Fruit fly (Drosophila melanogaster) whole organism, wandering third instar larva: ENCODE data around the gene CG10096.

Experiments used
- Abd-B ChIP-seq: fragments of >200 bp; optimal IDR thresholded peaks from 2 replicates; lab custom pipeline; 2017; ENCODE audit warnings: missing biosample characterization, missing genetic modification characterization
- CG32264 ChIP-seq: fragments of 200-800 bp; sonication (Bioruptor generic); optimal IDR thresholded peaks from 2 replicates; lab custom pipeline; 2016; ENCODE audit warnings: missing biosample characterization, missing genetic modification characterization
- CG9705 ChIP-seq: fragments of 200-800 bp; sonication (Bioruptor generic); optimal IDR thresholded peaks from 2 replicates; lab custom pipeline; 2018; ENCODE audit warnings: missing biosample characterization, mild to moderate bottlenecking, missing genetic modification characterization
- CrebA ChIP-seq: fragments of 200-800 bp; sonication (Bioruptor generic); optimal IDR thresholded peaks from 2 replicates; lab custom pipeline; 2016; ENCODE audit warnings: missing biosample characterization, mild to moderate bottlenecking, missing genetic modification characterization, borderline replicate concordance
- Dfd ChIP-seq: fragments of >200 bp; optimal IDR thresholded peaks from 2 replicates; lab custom pipeline; 2017; ENCODE audit warnings: missing biosample characterization, missing genetic modification characterization
- Dif ChIP-seq: fragments of 200-275, 200-300 bp; sonication (Bioruptor generic); optimal IDR thresholded peaks from 2 replicates; lab custom pipeline; 2018; ENCODE audit warnings: missing biosample characterization, missing genetic modification characterization; ENCODE audit not compliant: partially characterized antibody
- GATAd ChIP-seq: sonication (Bioruptor generic); optimal IDR thresholded peaks from 2 replicates; lab custom pipeline; 2016; ENCODE audit warnings: missing biosample characterization, missing genetic modification characterization
- HLH106 ChIP-seq: fragments of 200-800 bp; optimal IDR thresholded peaks from 3 replicates; lab custom pipeline; 2019; ENCODE audit warnings: missing biosample characterization, mild to moderate bottlenecking, missing genetic modification characterization, moderate library complexity
- Hnf4 ChIP-seq: fragments of 200-800 bp; sonication (Bioruptor generic); optimal IDR thresholded peaks from 2 replicates; lab custom pipeline; 2016; ENCODE audit warnings: missing biosample characterization, mild to moderate bottlenecking, missing genetic modification characterization
- Hr78 ChIP-seq: fragments of >200 bp; optimal IDR thresholded peaks from 2 replicates; lab custom pipeline; 2017; ENCODE audit warnings: missing biosample characterization, missing genetic modification characterization
- Hr83 ChIP-seq: fragments of 200-300 bp; sonication (Bioruptor generic); optimal IDR thresholded peaks from 2 replicates; lab custom pipeline; 2016; ENCODE audit warnings: missing biosample characterization, mild to moderate bottlenecking, missing genetic modification characterization, moderate library complexity; ENCODE audit not compliant: poor library complexity, severe bottlenecking
- Jra ChIP-seq: sonication (Bioruptor generic); optimal IDR thresholded peaks from 2 replicates; lab custom pipeline; 2016; ENCODE audit warnings: missing biosample characterization, missing genetic modification characterization
- Mio ChIP-seq: sonication (Bioruptor generic); optimal IDR thresholded peaks from 2 replicates; lab custom pipeline; 2016; ENCODE audit warnings: missing biosample characterization, missing genetic modification characterization
- Myc ChIP-seq: fragments of >200 bp; optimal IDR thresholded peaks from 2 replicates; lab custom pipeline; 2017
- N ChIP-seq: fragments of >200 bp; optimal IDR thresholded peaks from 2 replicates; lab custom pipeline; 2018; ENCODE audit warnings: missing biosample characterization, missing external identifiers, missing genetic modification characterization
- OdsH ChIP-seq: fragments of 200-800 bp; sonication (Bioruptor generic); optimal IDR thresholded peaks from 2 replicates; lab custom pipeline; 2016; ENCODE audit warnings: missing biosample characterization, mild to moderate bottlenecking, missing genetic modification characterization
- Rel ChIP-seq, 2 experiments: fragments of 200-800 bp; sonication (Bioruptor generic) in 1 of 2; optimal IDR thresholded peaks; 2 replicates in 1 of 2; 3 replicates in 1 of 2; lab custom pipeline; 2016 to 2019; ENCODE audit warnings: mild to moderate bottlenecking in 2 of 2, missing biosample characterization in 2 of 2, missing genetic modification characterization in 2 of 2, moderate library complexity in 1 of 2
- Sp1 ChIP-seq: fragments of 200-800 bp; sonication (Bioruptor generic); optimal IDR thresholded peaks from 3 replicates; lab custom pipeline; 2019; ENCODE audit warnings: missing biosample characterization, mild to moderate bottlenecking, missing genetic modification characterization, moderate library complexity
- Vsx2 ChIP-seq: fragments of 200-300, 225-300 bp; sonication (Bioruptor generic); optimal IDR thresholded peaks from 2 replicates; lab custom pipeline; 2018; ENCODE audit warnings: missing biosample characterization, missing genetic modification characterization; ENCODE audit not compliant: partially characterized antibody
- br ChIP-seq: fragments of 200-800 bp; sonication (Bioruptor generic); optimal IDR thresholded peaks from 2 replicates; lab custom pipeline; 2016; ENCODE audit warnings: missing biosample characterization, missing genetic modification characterization
- brk ChIP-seq: fragments of 200-800 bp; sonication (Bioruptor generic); optimal IDR thresholded peaks from 2 replicates; lab custom pipeline; 2016; ENCODE audit warnings: missing biosample characterization, mild to moderate bottlenecking, missing genetic modification characterization
- dl ChIP-seq, 2 experiments: fragments of 175-275, 200-275 bp in 1 of 2; fragments of 200-275 bp in 1 of 2; sonication (Bioruptor generic); optimal IDR thresholded peaks; lab custom pipeline; 2018; ENCODE audit warnings: mild to moderate bottlenecking in 2 of 2, missing biosample characterization in 2 of 2, missing genetic modification characterization in 2 of 2, moderate library complexity in 2 of 2; ENCODE audit not compliant: partially characterized antibody in 2 of 2, insufficient read depth in 1 of 2
- dmrt93B ChIP-seq: fragments of 200-800 bp; sonication (Bioruptor generic); optimal IDR thresholded peaks from 2 replicates; lab custom pipeline; 2018; ENCODE audit warnings: missing biosample characterization, mild to moderate bottlenecking, missing genetic modification characterization
- dsf ChIP-seq: sonication (Bioruptor generic); optimal IDR thresholded peaks from 2 replicates; lab custom pipeline; 2016; ENCODE audit warnings: missing biosample characterization, missing genetic modification characterization, borderline replicate concordance
- ey ChIP-seq: fragments of 200-800 bp; sonication (Bioruptor generic); optimal IDR thresholded peaks from 2 replicates; lab custom pipeline; 2016; ENCODE audit warnings: missing biosample characterization, missing genetic modification characterization
- foxo ChIP-seq, 2 experiments: fragments of 200-800 bp; sonication (Bioruptor generic); optimal IDR thresholded peaks; 2 replicates in 1 of 2; 3 replicates in 1 of 2; lab custom pipeline; 2016 to 2017; ENCODE audit warnings: missing biosample characterization in 2 of 2, missing genetic modification characterization in 2 of 2
- fru ChIP-seq: fragments of 200-800 bp; sonication (Bioruptor generic); optimal IDR thresholded peaks from 3 replicates; lab custom pipeline; 2016; ENCODE audit warnings: missing biosample characterization, mild to moderate bottlenecking, missing genetic modification characterization
- h ChIP-seq: fragments of 200-800 bp; sonication (Bioruptor generic); optimal IDR thresholded peaks from 3 replicates; lab custom pipeline; 2016; ENCODE audit warnings: missing biosample characterization, mild to moderate bottlenecking, missing genetic modification characterization
- jim ChIP-seq: fragments of 175-275, 200-325 bp; sonication (Bioruptor generic); optimal IDR thresholded peaks from 2 replicates; lab custom pipeline; 2016; ENCODE audit warnings: missing biosample characterization, mild to moderate bottlenecking, missing genetic modification characterization
- lola ChIP-seq: fragments of >200 bp; optimal IDR thresholded peaks from 2 replicates; lab custom pipeline; 2017; ENCODE audit warnings: missing biosample characterization, missing genetic modification characterization
- pan ChIP-seq: fragments of >200 bp; optimal IDR thresholded peaks from 2 replicates; lab custom pipeline; 2017
- psq ChIP-seq: fragments of 200-800 bp; sonication (Bioruptor generic); optimal IDR thresholded peaks from 3 replicates; lab custom pipeline; 2017; ENCODE audit warnings: missing biosample characterization, mild to moderate bottlenecking, missing genetic modification characterization, moderate library complexity
- rgr ChIP-seq: fragments of 200-800 bp; sonication (Bioruptor generic); optimal IDR thresholded peaks from 3 replicates; lab custom pipeline; 2016; ENCODE audit warnings: missing biosample characterization, mild to moderate bottlenecking, missing genetic modification characterization
- sage ChIP-seq: fragments of 200-800 bp; sonication (Bioruptor generic); optimal IDR thresholded peaks from 2 replicates; lab custom pipeline; 2016; ENCODE audit warnings: missing biosample characterization, mild to moderate bottlenecking, missing genetic modification characterization
- sv ChIP-seq: fragments of 200-800 bp; sonication (Bioruptor generic); optimal IDR thresholded peaks from 3 replicates; lab custom pipeline; 2016; ENCODE audit warnings: missing biosample characterization, missing genetic modification characterization
- tai ChIP-seq: sonication (Bioruptor generic); optimal IDR thresholded peaks from 2 replicates; lab custom pipeline; 2016; ENCODE audit warnings: missing biosample characterization, missing genetic modification characterization
- usp ChIP-seq: fragments of >200 bp; optimal IDR thresholded peaks from 2 replicates; lab custom pipeline; 2017; ENCODE audit warnings: missing biosample characterization, missing genetic modification characterization
- woc ChIP-seq: sonication (Bioruptor generic); optimal IDR thresholded peaks from 2 replicates; lab custom pipeline; 2016; ENCODE audit warnings: missing biosample characterization, mild to moderate bottlenecking, missing genetic modification characterization

The CG10096 gene

DNA sequence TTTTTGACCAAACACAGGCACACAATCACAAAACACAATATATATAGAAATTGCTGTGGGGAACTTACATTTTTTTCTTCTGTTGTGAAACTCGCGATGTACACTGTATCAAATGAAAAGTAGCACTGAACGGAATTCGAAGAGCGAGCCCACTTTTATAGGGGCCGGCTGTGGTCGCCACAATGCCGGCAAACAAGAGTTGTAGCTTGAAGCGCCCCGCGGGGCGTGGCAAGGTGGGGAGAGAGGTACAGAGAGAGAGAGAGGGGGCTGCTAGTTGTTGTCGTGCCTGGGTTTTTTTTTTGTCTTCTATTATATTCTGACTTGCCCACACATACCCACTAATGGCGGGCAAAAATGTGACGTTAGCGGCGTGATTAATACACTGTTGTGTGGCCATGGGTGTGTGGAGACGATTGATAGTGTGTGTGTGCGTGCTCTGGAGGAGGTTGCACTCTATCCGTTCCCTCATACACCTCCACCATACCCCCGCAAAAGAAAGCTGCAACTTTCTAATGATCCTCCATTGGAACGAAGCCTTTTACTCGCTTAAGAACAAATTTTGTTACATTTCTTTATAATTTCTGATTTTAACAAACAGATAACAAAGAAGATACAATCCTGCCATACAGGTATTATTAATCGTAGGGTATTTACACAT, 26.5 kb downstream of the CG10096 start, which contains the start of gene GstD1:
Gene GstD1, minus strand, starts transcription at position 134 of the 658 bp plus-strand sequence.
- TF ChIP-seq dsf: no peak
- TF ChIP-seq h: peak; percentile 78
- no peak for TF ChIP-seq tai (GFP tag; lab: Kevin White, UChicago)
- TF ChIP-seq Mio: no peak
- peak; percentile 37 for TF ChIP-seq Hnf4 (GFP tag; lab: Kevin White, UChicago)
- peak; percentile 33 for TF ChIP-seq rgr
- TF ChIP-seq pan: no peak
- TF ChIP-seq usp (GFP tag; lab: Kevin White, UChicago): no peak
- peak; percentile 51 for TF ChIP-seq psq
- peak; percentile 65 for TF ChIP-seq OdsH (GFP tag; lab: Kevin White, UChicago)
- no peak for TF ChIP-seq Rel (GFP tag; optimal IDR thresholded peaks at IDR 0.05; lab: Kevin White, UChicago)
- TF ChIP-seq Rel (tag; optimal IDR thresholded peaks at IDR 0.05; lab: Kevin White, UChicago): peak; percentile 85
- no peak for TF ChIP-seq Myc
- TF ChIP-seq GATAd (GFP tag; lab: Kevin White, UChicago): no peak
- peak; percentile 77 for TF ChIP-seq ey (GFP tag; lab: Kevin White, UChicago)
- TF ChIP-seq sage (GFP tag; lab: Kevin White, UChicago): no peak
- TF ChIP-seq br (GFP tag; lab: Kevin White, UChicago): peak; percentile 66
- TF ChIP-seq HLH106 (tag; lab: Kevin White, UChicago): peak; percentile 65
- no peak for TF ChIP-seq lola (GFP tag; lab: Kevin White, UChicago)
- TF ChIP-seq Hr83 (GFP tag; lab: Kevin White, UChicago): peak; percentile 55
- TF ChIP-seq N (GFP tag; lab: Kevin White, UChicago): no peak
- TF ChIP-seq jim (GFP tag; lab: Kevin White, UChicago): peak; percentile 83
- peak; percentile 82 for TF ChIP-seq woc (GFP tag; lab: Kevin White, UChicago)
- peak; percentile 81 for TF ChIP-seq Dif (GFP tag; lab: Kevin White, UChicago)
- TF ChIP-seq Jra (GFP tag; lab: Kevin White, UChicago): peak; percentile 61
- no peak for TF ChIP-seq Abd-B (GFP tag; lab: Kevin White, UChicago)
- peak; percentile 68 for TF ChIP-seq dmrt93B (GFP tag; lab: Kevin White, UChicago)
- TF ChIP-seq Dfd (GFP tag; lab: Kevin White, UChicago): no peak
- TF ChIP-seq brk (GFP tag; lab: Kevin White, UChicago): no peak
- TF ChIP-seq dl (GFP tag; optimal IDR thresholded peaks at IDR 0.05; lab: Kevin White, UChicago; ENCODE audit: insufficient read depth in 1 of 2, partially characterized antibody in 2 of 2): peak; percentile 3 to 20
- TF ChIP-seq Sp1: peak; percentile 32
- TF ChIP-seq sv (GFP tag; lab: Kevin White, UChicago): peak; percentile 34
- no peak for TF ChIP-seq Hr78 (GFP tag; lab: Kevin White, UChicago)
- peak; percentile 47 for TF ChIP-seq Vsx2 (GFP tag; lab: Kevin White, UChicago)
- TF ChIP-seq fru (GFP tag; lab: Kevin White, UChicago): peak; percentile 81
- peak in 1 of 2 experiments; percentile 71 for TF ChIP-seq foxo (GFP tag; optimal IDR thresholded peaks at IDR 0.05; lab: Kevin White, UChicago)
- TF ChIP-seq CrebA (GFP tag; lab: Kevin White, UChicago): no peak
- TF ChIP-seq CG32264 (GFP tag; lab: Kevin White, UChicago): no peak
- no peak for TF ChIP-seq CG9705 (GFP tag; lab: Kevin White, UChicago)
- TF ChIP-seq, all 38 proteins: peak for 21

- TF ChIP-seq GATAd (GFP tag; lab: Kevin White, UChicago) (no peak), Dif (GFP tag; lab: Kevin White, UChicago) (no peak), Dfd (GFP tag; lab: Kevin White, UChicago) (no peak), Hr78 (GFP tag; lab: Kevin White, UChicago) (no peak), Mio (no peak), brk (GFP tag; lab: Kevin White, UChicago) (no peak), fru (GFP tag; lab: Kevin White, UChicago) (no peak), dmrt93B (GFP tag; lab: Kevin White, UChicago) (no peak), Rel (GFP tag; optimal IDR thresholded peaks at IDR 0.05; lab: Kevin White, UChicago) (no peak), Rel (tag; optimal IDR thresholded peaks at IDR 0.05; lab: Kevin White, UChicago) (no peak)
These were observed 28.3 kb downstream of the CG10096 start, which contains the start of gene GstD9 for dm6 chr3R:12367464-12367863. GstD9 (minus strand) TSS chr3R:12367564.
